Fruit fly (Drosophila melanogaster): ENCODE data around the gene CG32112.

The CG32112 gene

dm6 chr3L:12794532-12794931 lies 53.0 kb downstream of the CG32112 start (continued):
- TF ChIP-seq bcd (GFP tag; optimal IDR thresholded peaks at IDR 0.05) (no peak), fd102C (GFP tag; optimal IDR thresholded peaks at IDR 0.05) (no peak), CG31365 (tag; optimal IDR thresholded peaks at IDR 0.05) (no peak), CG8388 (GFP tag; optimal IDR thresholded peaks at IDR 0.05) (no peak), toy (GFP tag; IDR thresholded peaks at IDR 0.05) (no peak), twi (tag; optimal IDR thresholded peaks at IDR 0.05) (no peak), CG17359 (tag; optimal IDR thresholded peaks at IDR 0.05) (peak; percentile 6), dan (GFP tag; IDR thresholded peaks at IDR 0.05) (no peak), zen (tag; optimal IDR thresholded peaks at IDR 0.05) (no peak), CG14860 (GFP tag; IDR thresholded peaks at IDR 0.05; ENCODE audit: partially characterized antibody) (peak; percentile 76), usp (GFP tag; optimal IDR thresholded peaks at IDR 0.05) (no peak), CG3847 (GFP tag; IDR thresholded peaks at IDR 0.05) (no peak), fd96Cb (tag; optimal IDR thresholded peaks at IDR 0.05) (no peak), NfI (GFP tag; optimal IDR thresholded peaks at IDR 0.05) (no peak), tgo (GFP tag; IDR thresholded peaks at IDR 0.05) (no peak), Stat92E (GFP tag; optimal IDR thresholded peaks at IDR 0.05) (no peak), nerfin-2 (GFP tag; IDR thresholded peaks at IDR 0.05; ENCODE audit: partially characterized antibody) (peak; percentile 70; the same call in 1 of the 2 replicates), CrebB (tag; optimal IDR thresholded peaks at IDR 0.05) (no peak), HmgD (GFP tag; optimal IDR thresholded peaks at IDR 0.05) (peak; percentile 21), mirr (GFP tag; optimal IDR thresholded peaks at IDR 0.05) (no peak), Dip2 (GFP tag; IDR thresholded peaks at IDR 0.05) (no peak), CG10321 (GFP tag; IDR thresholded peaks at IDR 0.05) (peak; percentile 97), CG4328 (GFP tag; optimal IDR thresholded peaks at IDR 0.05) (no peak), CG2202 (tag; optimal IDR thresholded peaks at IDR 0.05) (no peak), Kr (GFP tag; optimal IDR thresholded peaks at IDR 0.05) (no peak), zfh1 (GFP tag; IDR thresholded peaks at IDR 0.05) (no peak), Rfx (GFP tag; IDR thresholded peaks at IDR 0.05) (peak; percentile 41; the same call in 1 of the 2 replicates), lab (GFP tag; optimal IDR thresholded peaks at IDR 0.05) (peak; percentile 19), Lhr (GFP tag; optimal IDR thresholded peaks at IDR 0.05) (peak; percentile 39), chm (GFP tag; IDR thresholded peaks at IDR 0.05) (no peak; the same call in 1 of the 2 replicates), dpn (GFP tag; optimal IDR thresholded peaks at IDR 0.05) (no peak), CG8478 (optimal IDR thresholded peaks at IDR 0.05) (no peak), CG6791 (GFP tag; IDR thresholded peaks at IDR 0.05; ENCODE audit: partially characterized antibody) (peak; percentile 84), sd (tag; optimal IDR thresholded peaks at IDR 0.05) (peak; percentile 44), HLH4C (GFP tag; IDR thresholded peaks at IDR 0.05; ENCODE audit: partially characterized antibody) (peak; percentile 89), Doc3 (GFP tag; IDR thresholded peaks at IDR 0.05; ENCODE audit: partially characterized antibody) (peak; percentile 81), CG3281 (GFP tag; optimal IDR thresholded peaks at IDR 0.05) (no peak), CG34422 (GFP tag; IDR thresholded peaks at IDR 0.05) (peak; percentile 49; the same call in 1 of the 3 replicates), Opbp (GFP tag; IDR thresholded peaks at IDR 0.05; ENCODE audit: partially characterized antibody) (peak; percentile 85; the same call in 2 of the 3 replicates), trh (GFP tag; optimal IDR thresholded peaks at IDR 0.05) (no peak), Myb (GFP tag; optimal IDR thresholded peaks at IDR 0.05) (no peak), cato (GFP tag; optimal IDR thresholded peaks at IDR 0.05; ENCODE audit: borderline replicate concordance) (no peak), E2f1 (GFP tag; IDR thresholded peaks at IDR 0.05) (no peak), CG42726 (GFP tag; IDR thresholded peaks at IDR 0.05; ENCODE audit: partially characterized antibody) (peak; percentile 69; the same call in 1 of the 2 replicates), CG2678 (tag; optimal IDR thresholded peaks at IDR 0.05) (no peak), CG18599 (GFP tag; optimal IDR thresholded peaks at IDR 0.05) (no peak), Sry-δ (GFP tag; optimal IDR thresholded peaks at IDR 0.05) (peak; percentile 91), ac (GFP tag; optimal IDR thresholded peaks at IDR 0.05) (no peak), CG6272 (GFP tag; IDR thresholded peaks at IDR 0.05) (no peak), fru (optimal IDR thresholded peaks at IDR 0.05) (no peak), aop (GFP tag; IDR thresholded peaks at IDR 0.05) (no peak)
